Worm (Caenorhabditis elegans) whole organism, L2 larva: ENCODE measurements around the gene clc-17.

Experiments
- ama-1 ChIP-seq: fragments of 150-350 bp; optimal IDR thresholded peaks from 2 replicates; lab custom pipeline; 2018; ENCODE audit warnings: inconsistent platforms
- dmd-4 ChIP-seq: sonication (generic microtip); optimal IDR thresholded peaks from 2 replicates; lab custom pipeline; 2017; ENCODE audit warnings: missing biosample characterization, missing genetic modification characterization
- lin-13 ChIP-seq: fragments of 150-350 bp; optimal IDR thresholded peaks from 2 replicates; lab custom pipeline; 2014; ENCODE audit warnings: missing biosample characterization, missing genetic modification reagents, missing genetic modification characterization
- lin-39 ChIP-seq: fragments of 150-350 bp; optimal IDR thresholded peaks from 2 replicates; lab custom pipeline; 2014; ENCODE audit warnings: missing biosample characterization, missing genetic modification reagents, missing genetic modification characterization
- nhr-23 ChIP-seq: fragments of 150-350 bp; optimal IDR thresholded peaks from 2 replicates; lab custom pipeline; 2014; ENCODE audit warnings: missing biosample characterization, missing genetic modification reagents, missing genetic modification characterization
- nhr-237 ChIP-seq: fragments of 150-350 bp; optimal IDR thresholded peaks from 2 replicates; lab custom pipeline; 2014; ENCODE audit warnings: missing biosample characterization, missing genetic modification characterization
- nhr-77 ChIP-seq: fragments of 150-350 bp; optimal IDR thresholded peaks from 2 replicates; lab custom pipeline; 2014; ENCODE audit warnings: missing biosample characterization, missing genetic modification characterization
- skn-1 ChIP-seq: sonication (generic microtip); optimal IDR thresholded peaks from 2 replicates; lab custom pipeline; 2017; ENCODE audit warnings: missing biosample characterization, missing genetic modification characterization
- unc-39 ChIP-seq: fragments of 150-350 bp; optimal IDR thresholded peaks from 2 replicates; lab custom pipeline; 2014; ENCODE audit warnings: missing biosample characterization, missing genetic modification characterization
- unc-62 ChIP-seq: fragments of 150-350 bp; optimal IDR thresholded peaks from 2 replicates; lab custom pipeline; 2014; ENCODE audit warnings: missing biosample characterization, missing genetic modification reagents, missing genetic modification characterization
- zag-1 ChIP-seq: fragments of 150-350 bp; optimal IDR thresholded peaks from 2 replicates; lab custom pipeline; 2014; ENCODE audit warnings: missing biosample characterization, missing genetic modification characterization
- ztf-4 ChIP-seq: fragments of 150-350 bp; optimal IDR thresholded peaks from 2 replicates; lab custom pipeline; 2014; ENCODE audit warnings: missing biosample characterization, missing genetic modification characterization

ce11 chrX:11152720-11153119, 45.5 kb downstream of the clc-17 start, which contains the start of the genes C05C9.3 and C05C9.2:
- TF ChIP-seq skn-1 (tag; lab: Kevin White, UChicago) (no peak), zag-1 (tag; lab: Kevin White, UChicago) (no peak), unc-39 (no peak), nhr-237 (tag; lab: Kevin White, UChicago) (no peak), ama-1 (lab: Kevin White, UChicago) (no peak), nhr-77 (no peak), unc-62 (GFP tag; lab: Kevin White, UChicago) (no peak), ztf-4 (no peak), lin-13 (GFP tag; lab: Kevin White, UChicago) (no peak), dmd-4 (no peak), nhr-23 (tag; lab: Kevin White, UChicago) (no peak), lin-39 (tag; lab: Kevin White, UChicago) (no peak)
